Worm (Caenorhabditis elegans): ENCODE results near the gene rps-22.
A peak's percentile ranks its signal among the peaks of the same experiment; 100 is the strongest.

Gene rps-22

DNA sequence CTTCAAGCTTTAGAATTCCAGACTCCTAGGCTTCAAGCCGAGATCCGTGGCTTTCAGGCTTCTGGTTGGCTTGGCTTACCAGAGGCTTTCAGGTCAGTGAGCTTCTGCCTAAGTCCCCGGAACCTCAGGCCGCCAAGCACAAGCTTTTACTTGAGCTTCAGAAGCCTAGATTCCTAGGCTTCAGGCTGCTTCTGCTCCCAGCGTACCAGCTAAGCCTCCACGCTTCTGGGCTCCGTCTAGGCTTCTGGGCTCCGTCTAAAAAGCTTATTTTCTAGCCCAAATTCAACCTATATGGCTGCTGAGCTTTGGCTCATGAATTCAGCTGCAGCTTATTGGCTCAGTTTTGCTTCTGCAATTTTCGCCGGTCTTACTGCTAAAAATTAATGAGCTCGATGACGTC is 24.5 kb upstream of the rps-22 start:
- peak; percentile 46 for TF ChIP-seq sma-9 (GFP tag; optimal IDR thresholded peaks at IDR 0.05)
- TF ChIP-seq sma-9 (tag; optimal IDR thresholded peaks at IDR 0.05) = no peak
- TF ChIP-seq ceh-82 (tag; optimal IDR thresholded peaks at IDR 0.05) = no peak

DNA sequence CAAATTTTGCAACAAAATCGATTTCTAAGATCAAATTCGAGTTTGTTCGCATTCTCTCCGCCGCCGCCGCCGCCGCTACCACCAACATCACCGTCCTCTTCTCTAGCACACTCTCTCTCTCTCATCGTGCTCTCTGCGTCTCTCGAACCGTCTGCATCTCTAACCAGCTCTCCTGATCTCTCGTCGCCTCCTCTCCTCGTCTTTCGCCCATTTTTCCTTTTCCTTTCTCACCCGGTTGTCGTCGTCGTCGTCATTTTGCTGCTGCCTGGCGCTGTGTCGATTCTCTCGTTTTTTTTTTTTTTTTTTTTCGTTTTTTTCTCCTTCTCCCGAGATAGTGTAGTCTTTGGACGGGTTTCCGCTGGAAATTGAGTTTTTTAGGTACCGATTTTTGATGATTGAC is 23.9 kb upstream of the rps-22 start:
- TF ChIP-seq lin-39 (tag; optimal IDR thresholded peaks at IDR 0.05) (no peak), sma-9 (GFP tag; optimal IDR thresholded peaks at IDR 0.05) (peak; percentile 100), sma-9 (tag; optimal IDR thresholded peaks at IDR 0.05) (peak; percentile 91), nhr-11 (tag; optimal IDR thresholded peaks at IDR 0.05) (no peak), dmd-4 (tag; optimal IDR thresholded peaks at IDR 0.05) (no peak), gmeb-1 (tag; optimal IDR thresholded peaks at IDR 0.05) (peak; percentile 84), ceh-16 (tag; optimal IDR thresholded peaks at IDR 0.05) (no peak), zag-1 (tag; optimal IDR thresholded peaks at IDR 0.05) (peak; percentile 40), unc-62 (GFP tag; optimal IDR thresholded peaks at IDR 0.05) (peak; percentile 42), mdl-1 (tag; optimal IDR thresholded peaks at IDR 0.05) (peak; percentile 61 to 86), crh-2 (tag; optimal IDR thresholded peaks at IDR 0.05) (peak; percentile 89), ZK546.5 (tag; optimal IDR thresholded peaks at IDR 0.05) (no peak), elt-1 (tag; optimal IDR thresholded peaks at IDR 0.05) (peak; percentile 38), nhr-23 (tag; optimal IDR thresholded peaks at IDR 0.05) (no peak), peb-1 (tag; optimal IDR thresholded peaks at IDR 0.05) (no peak), lin-13 (GFP tag; optimal IDR thresholded peaks at IDR 0.05) (peak; percentile 92), unc-39 (tag; optimal IDR thresholded peaks at IDR 0.05) (no peak), nhr-129 (tag; optimal IDR thresholded peaks at IDR 0.05) (peak; percentile 73), Y55F3AM.14 (GFP tag; optimal IDR thresholded peaks at IDR 0.05) (peak; percentile 95), blmp-1 (tag; optimal IDR thresholded peaks at IDR 0.05; ENCODE audit: insufficient read depth) (peak; percentile 96), nhr-6 (tag; optimal IDR thresholded peaks at IDR 0.05) (peak; percentile 56), C34F6.9 (tag; optimal IDR thresholded peaks at IDR 0.05) (peak; percentile 64), unc-55 (GFP tag; optimal IDR thresholded peaks at IDR 0.05) (peak; percentile 96), nhr-10 (tag; optimal IDR thresholded peaks at IDR 0.05) (peak; percentile 25), sma-3 (GFP tag; optimal IDR thresholded peaks at IDR 0.05) (peak; percentile 94), nhr-21 (tag; optimal IDR thresholded peaks at IDR 0.05) (peak; percentile 94), lin-11 (tag; optimal IDR thresholded peaks at IDR 0.05) (peak; percentile 75), nhr-25 (tag; optimal IDR thresholded peaks at IDR 0.05) (peak; percentile 93), snpc-4 (tag; optimal IDR thresholded peaks at IDR 0.05) (peak; percentile 38), ama-1 (optimal IDR thresholded peaks at IDR 0.05) (peak; percentile 49), nhr-77 (tag; optimal IDR thresholded peaks at IDR 0.05) (peak; percentile 33), nhr-237 (tag; optimal IDR thresholded peaks at IDR 0.05) (no peak), skn-1 (tag; optimal IDR thresholded peaks at IDR 0.05) (no peak), R02D3.7 (tag; optimal IDR thresholded peaks at IDR 0.05) (no peak), ztf-11 (tag; optimal IDR thresholded peaks at IDR 0.05) (no peak), fos-1 (tag; optimal IDR thresholded peaks at IDR 0.05) (peak; percentile 62), nhr-12 (tag; optimal IDR thresholded peaks at IDR 0.05) (no peak), ceh-82 (tag; optimal IDR thresholded peaks at IDR 0.05) (peak; percentile 47), ztf-4 (tag; optimal IDR thresholded peaks at IDR 0.05) (peak; percentile 81), F13H6.1 (tag; optimal IDR thresholded peaks at IDR 0.05) (peak; percentile 99), ztf-1 (GFP tag; conservative IDR thresholded peaks at IDR 0.05) (no peak), egl-27 (tag; optimal IDR thresholded peaks at IDR 0.05) (peak; percentile 99), lsy-2 (tag; optimal IDR thresholded peaks at IDR 0.05) (peak; percentile 52 to 86), mbf-1 (tag; optimal IDR thresholded peaks at IDR 0.05) (no peak), aly-2 (tag; optimal IDR thresholded peaks at IDR 0.05) (no peak), sem-4 (tag; optimal IDR thresholded peaks at IDR 0.05) (peak; percentile 92), mab-5 (tag; optimal IDR thresholded peaks at IDR 0.05) (peak; percentile 86), elt-3 (tag; optimal IDR thresholded peaks at IDR 0.05) (no peak), alr-1 (tag; optimal IDR thresholded peaks at IDR 0.05) (no peak)

All from whole organism, L2 larva.